Worm (Caenorhabditis elegans) whole organism, L2 larva: ENCODE data around the gene nspd-7.

Source experiments
- C34F6.9 ChIP-seq: fragments of 150-350 bp; optimal IDR thresholded peaks from 2 replicates; lab custom pipeline; 2014; ENCODE audit warnings: missing biosample characterization, missing genetic modification characterization
- R02D3.7 ChIP-seq: fragments of 150-350 bp; optimal IDR thresholded peaks from 2 replicates; lab custom pipeline; 2014; ENCODE audit warnings: missing biosample characterization, missing genetic modification characterization
- Y55F3AM.14 ChIP-seq: fragments of 200-800 bp; sonication (Bioruptor generic); optimal IDR thresholded peaks from 2 replicates; lab custom pipeline; 2018; ENCODE audit warnings: mild to moderate bottlenecking, missing genetic modification characterization, missing compliant biosample characterization
- ZK546.5 ChIP-seq: sonication (generic microtip); optimal IDR thresholded peaks from 2 replicates; lab custom pipeline; 2017; ENCODE audit warnings: missing biosample characterization, missing genetic modification characterization
- alr-1 ChIP-seq: fragments of 150-350 bp; optimal IDR thresholded peaks from 2 replicates; lab custom pipeline; 2014; ENCODE audit warnings: missing biosample characterization, missing genetic modification characterization
- aly-2 ChIP-seq: fragments of 150-350 bp; optimal IDR thresholded peaks from 2 replicates; lab custom pipeline; 2014; ENCODE audit warnings: missing biosample characterization, missing genetic modification characterization
- blmp-1 ChIP-seq: sonication (generic microtip); optimal IDR thresholded peaks from 2 replicates; lab custom pipeline; 2017; ENCODE audit warnings: missing genetic modification characterization, mild to moderate bottlenecking, missing compliant biosample characterization, antibody characterized with exemption, moderate library complexity; ENCODE audit not compliant: insufficient read depth
- ceh-16 ChIP-seq: fragments of 150-350 bp; optimal IDR thresholded peaks from 2 replicates; lab custom pipeline; 2014; ENCODE audit warnings: missing biosample characterization, missing genetic modification characterization
- crh-2 ChIP-seq: sonication (generic microtip); optimal IDR thresholded peaks from 2 replicates; lab custom pipeline; 2017; ENCODE audit warnings: missing biosample characterization, missing genetic modification characterization
- dmd-4 ChIP-seq: sonication (generic microtip); optimal IDR thresholded peaks from 2 replicates; lab custom pipeline; 2017; ENCODE audit warnings: missing biosample characterization, missing genetic modification characterization
- elt-1 ChIP-seq: fragments of 150-350 bp; optimal IDR thresholded peaks from 2 replicates; lab custom pipeline; 2014; ENCODE audit warnings: missing biosample characterization, missing genetic modification characterization
- fos-1 ChIP-seq: fragments of 150-350 bp; optimal IDR thresholded peaks from 2 replicates; lab custom pipeline; 2014; ENCODE audit warnings: missing biosample characterization, missing genetic modification characterization
- gmeb-1 ChIP-seq: fragments of 150-350 bp; optimal IDR thresholded peaks from 2 replicates; lab custom pipeline; 2014; ENCODE audit warnings: missing biosample characterization, missing genetic modification characterization
- lin-11 ChIP-seq: fragments of 150-350 bp; sonication (generic microtip); optimal IDR thresholded peaks from 2 replicates; lab custom pipeline; 2014; ENCODE audit warnings: missing biosample characterization, missing genetic modification characterization, inconsistent platforms, mixed read lengths
- lin-13 ChIP-seq: fragments of 150-350 bp; optimal IDR thresholded peaks from 2 replicates; lab custom pipeline; 2014; ENCODE audit warnings: missing biosample characterization, missing genetic modification reagents, missing genetic modification characterization
- lsy-2 ChIP-seq, 2 experiments: fragments of 150-350 bp in 1 of 2; sonication (generic microtip) in 1 of 2; optimal IDR thresholded peaks; 2 replicates each; lab custom pipeline; 2014 to 2017; ENCODE audit warnings: missing biosample characterization in 2 of 2, missing genetic modification characterization in 2 of 2
- mab-5 ChIP-seq: fragments of 150-350 bp; optimal IDR thresholded peaks from 2 replicates; lab custom pipeline; 2014; ENCODE audit warnings: missing biosample characterization, missing genetic modification characterization
- mbf-1 ChIP-seq: sonication (generic microtip); optimal IDR thresholded peaks from 2 replicates; lab custom pipeline; 2017; ENCODE audit warnings: missing biosample characterization, missing genetic modification characterization
- nhr-10 ChIP-seq: sonication (generic microtip); optimal IDR thresholded peaks from 2 replicates; lab custom pipeline; 2017; ENCODE audit warnings: missing biosample characterization, missing genetic modification characterization
- nhr-11 ChIP-seq: fragments of 150-350 bp; optimal IDR thresholded peaks from 2 replicates; lab custom pipeline; 2014; ENCODE audit warnings: missing biosample characterization, missing genetic modification characterization
- nhr-12 ChIP-seq: fragments of 150-350 bp; optimal IDR thresholded peaks from 2 replicates; lab custom pipeline; 2014; ENCODE audit warnings: missing biosample characterization, missing genetic modification characterization
- nhr-21 ChIP-seq: fragments of 150-350 bp; optimal IDR thresholded peaks from 2 replicates; lab custom pipeline; 2014; ENCODE audit warnings: missing biosample characterization, missing genetic modification characterization
- nhr-23 ChIP-seq: fragments of 150-350 bp; optimal IDR thresholded peaks from 2 replicates; lab custom pipeline; 2014; ENCODE audit warnings: missing biosample characterization, missing genetic modification reagents, missing genetic modification characterization
- peb-1 ChIP-seq: fragments of 150-350 bp; optimal IDR thresholded peaks from 2 replicates; lab custom pipeline; 2014; ENCODE audit warnings: missing biosample characterization, missing genetic modification characterization
- sem-4 ChIP-seq: fragments of 150-350 bp; optimal IDR thresholded peaks from 2 replicates; lab custom pipeline; 2014; ENCODE audit warnings: missing biosample characterization, missing genetic modification reagents, missing genetic modification characterization
- skn-1 ChIP-seq: sonication (generic microtip); optimal IDR thresholded peaks from 2 replicates; lab custom pipeline; 2017; ENCODE audit warnings: missing biosample characterization, missing genetic modification characterization
- sma-9 ChIP-seq, 2 experiments: fragments of 150-350 bp in 1 of 2; sonication (generic microtip) in 1 of 2; optimal IDR thresholded peaks; 2 replicates each; lab custom pipeline; 2014 to 2016; ENCODE audit warnings: missing genetic modification characterization in 2 of 2, mild to moderate bottlenecking in 1 of 2, missing biosample characterization in 1 of 2, missing compliant biosample characterization in 1 of 2, missing genetic modification reagents in 1 of 2, moderate library complexity in 1 of 2
- snpc-4 ChIP-seq: fragments of 150-350 bp; optimal IDR thresholded peaks from 2 replicates; lab custom pipeline; 2014; ENCODE audit warnings: missing biosample characterization, missing genetic modification characterization
- unc-39 ChIP-seq: fragments of 150-350 bp; optimal IDR thresholded peaks from 2 replicates; lab custom pipeline; 2014; ENCODE audit warnings: missing biosample characterization, missing genetic modification characterization
- unc-55 ChIP-seq: fragments of 150-350 bp; sonication (generic microtip); optimal IDR thresholded peaks from 3 replicates; lab custom pipeline; 2014; ENCODE audit warnings: missing biosample characterization, missing genetic modification reagents, missing genetic modification characterization
- zag-1 ChIP-seq: fragments of 150-350 bp; optimal IDR thresholded peaks from 2 replicates; lab custom pipeline; 2014; ENCODE audit warnings: missing biosample characterization, missing genetic modification characterization
- ztf-1 ChIP-seq: fragments of 200-800 bp; sonication (Bioruptor generic); conservative IDR thresholded peaks from 2 replicates; pipeline ENCODE4 v1.3.6; 2022; ENCODE audit warnings: missing genetic modification characterization, missing compliant biosample characterization
- ztf-4 ChIP-seq: fragments of 150-350 bp; optimal IDR thresholded peaks from 2 replicates; lab custom pipeline; 2014; ENCODE audit warnings: missing biosample characterization, missing genetic modification characterization

Gene nspd-7

DNA sequence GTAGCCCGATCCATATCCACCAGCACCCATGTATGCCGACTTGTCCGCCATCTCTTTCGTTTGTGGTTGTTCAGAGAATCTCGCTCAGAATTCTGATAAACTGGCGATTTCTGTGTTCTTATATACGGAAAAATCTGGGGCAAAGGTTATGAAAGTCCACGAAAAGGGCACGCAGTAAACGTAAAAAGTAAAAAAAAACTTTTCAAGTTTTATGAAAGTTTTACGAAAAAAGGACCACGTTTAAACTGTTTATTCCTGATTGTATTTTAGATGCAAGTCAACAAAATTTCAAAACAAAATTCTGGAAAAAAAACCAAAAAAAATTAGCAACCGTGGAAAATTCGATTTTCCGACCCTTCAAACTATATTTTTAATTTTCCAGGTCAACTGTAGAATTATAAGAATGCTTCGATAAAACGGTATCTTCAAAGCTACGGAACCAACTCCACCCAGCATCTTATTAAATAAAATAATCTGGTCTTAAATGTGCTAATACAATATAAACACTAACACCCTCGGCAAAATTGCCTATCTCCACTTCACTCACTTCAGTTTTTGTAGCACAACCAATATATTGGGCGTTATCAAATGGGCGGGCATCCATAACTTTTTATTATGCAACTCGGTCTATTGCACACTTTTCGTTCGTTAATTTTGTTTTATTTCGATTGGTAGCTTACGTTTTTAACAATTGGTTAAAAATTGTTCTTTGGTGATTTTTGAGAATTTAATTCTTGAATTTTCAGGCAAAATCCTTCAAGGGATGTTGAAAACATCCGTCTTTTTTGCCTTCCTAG, at the start of gene nspd-7, which contains the start of gene Y43C5A.2:
nspd-7 (minus strand) TSS at position 51 of the 797 bp plus-strand sequence.
Y43C5A.2 (plus strand) TSS at position 747 of the 797 bp plus-strand sequence.
- no peak for TF ChIP-seq Y55F3AM.14 (GFP tag; lab: Kevin White, UChicago)
- TF ChIP-seq crh-2 (tag; lab: Kevin White, UChicago), result peak; percentile 9

DNA sequence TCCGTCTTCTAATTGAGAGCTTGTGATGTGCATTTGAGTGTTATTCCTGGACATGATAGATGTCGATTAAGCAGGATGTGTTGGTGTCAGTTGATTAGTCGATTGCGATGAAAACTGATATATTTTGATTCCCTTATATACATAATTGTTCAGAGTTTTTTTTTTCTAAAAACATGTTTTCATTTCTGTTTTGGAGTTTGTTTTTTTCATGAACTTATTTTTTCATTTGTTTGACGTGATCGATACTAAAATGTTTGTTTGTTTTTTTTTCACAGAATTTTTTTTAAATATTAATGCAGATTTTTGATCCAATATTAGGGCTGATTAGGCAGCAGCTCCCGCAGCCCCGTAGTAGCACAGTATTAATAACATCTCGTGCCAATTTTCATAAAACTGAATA, 49.2 kb upstream of the nspd-7 start, which contains the start of gene R09E10.2:
R09E10.2 (minus strand) TSS at position 101 of the 400 bp plus-strand sequence.
- TF ChIP-seq nhr-23 (tag; lab: Kevin White, UChicago) (no peak), sem-4 (no peak), C34F6.9 (tag; lab: Kevin White, UChicago) (no peak), lin-13 (no peak), nhr-10 (no peak), blmp-1 (tag; lab: Kevin White, UChicago) (no peak), nhr-21 (tag; lab: Kevin White, UChicago) (no peak), ztf-1 (no peak), fos-1 (tag; lab: Kevin White, UChicago) (no peak), crh-2 (tag; lab: Kevin White, UChicago) (no peak)

DNA sequence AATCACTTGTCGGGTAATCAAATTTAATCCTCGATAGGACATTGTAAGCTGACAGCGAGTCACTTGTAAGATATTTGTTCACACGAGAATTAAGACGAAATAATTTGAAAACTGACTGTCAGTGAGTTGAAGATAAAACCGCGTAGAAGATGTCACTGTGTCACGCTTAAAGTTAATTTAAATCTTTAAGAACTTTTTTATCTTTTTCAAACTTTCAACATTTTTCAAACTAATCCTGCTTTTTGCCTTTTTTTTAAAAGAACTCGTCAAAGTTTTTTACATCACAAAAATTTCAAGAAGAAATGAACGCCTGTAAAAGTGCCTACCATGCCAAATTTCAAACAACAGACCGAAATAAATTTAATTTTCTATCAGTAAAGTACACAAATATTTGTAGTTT, 44.6 kb upstream of the nspd-7 start, which contains the start of gene acs-18:
acs-18 (minus strand) TSS at position 101 of the 400 bp plus-strand sequence.
- TF ChIP-seq nhr-23 (tag; lab: Kevin White, UChicago) (no peak), crh-2 (tag; lab: Kevin White, UChicago) (no peak), unc-39 (tag; lab: Kevin White, UChicago) (no peak), ceh-16 (tag; lab: Kevin White, UChicago) (no peak), Y55F3AM.14 (GFP tag; lab: Kevin White, UChicago) (no peak), aly-2 (tag; lab: Kevin White, UChicago) (no peak), nhr-21 (tag; lab: Kevin White, UChicago) (no peak), zag-1 (tag; lab: Kevin White, UChicago) (no peak), C34F6.9 (tag; lab: Kevin White, UChicago) (no peak), sma-9 (GFP tag; optimal IDR thresholded peaks at IDR 0.05; lab: Kevin White, UChicago) (no peak), sma-9 (tag; optimal IDR thresholded peaks at IDR 0.05; lab: Kevin White, UChicago) (no peak), dmd-4 (tag; lab: Kevin White, UChicago) (no peak), lsy-2 (tag; optimal IDR thresholded peaks at IDR 0.05; lab: Kevin White, UChicago) (no peak), blmp-1 (tag; lab: Kevin White, UChicago) (no peak), mab-5 (no peak), snpc-4 (no peak), nhr-12 (tag; lab: Kevin White, UChicago) (no peak)

DNA sequence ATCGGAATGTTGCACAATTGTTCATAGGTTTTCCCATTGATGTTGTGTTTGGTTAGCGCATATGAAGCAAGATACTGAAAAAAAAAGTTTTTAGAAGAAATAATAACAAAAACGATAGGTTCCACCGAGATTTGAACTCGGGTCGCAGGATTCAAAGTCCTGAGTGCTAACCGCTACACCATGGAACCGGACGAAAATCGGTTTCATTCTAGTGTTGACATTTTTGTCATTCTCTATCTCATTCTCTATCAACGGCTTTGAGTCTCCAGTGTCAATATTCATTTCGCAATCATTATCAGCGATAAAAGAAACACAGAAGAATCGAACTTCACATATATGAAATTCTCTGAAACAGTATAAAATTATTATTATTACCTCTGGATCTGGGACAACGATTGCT, 42.1 kb upstream of the nspd-7 start:
- TF ChIP-seq snpc-4, result no peak
- TF ChIP-seq nhr-10, result no peak
- TF ChIP-seq ZK546.5 (tag; lab: Kevin White, UChicago), result no peak
- no peak for TF ChIP-seq gmeb-1 (tag; lab: Kevin White, UChicago)
- no peak for TF ChIP-seq alr-1 (tag; lab: Kevin White, UChicago)
- no peak for TF ChIP-seq mab-5
- TF ChIP-seq elt-1, result no peak
- no peak for TF ChIP-seq skn-1 (tag; lab: Kevin White, UChicago)
- TF ChIP-seq ztf-1, result no peak
- no peak for TF ChIP-seq unc-55
- TF ChIP-seq ztf-4 (tag; lab: Kevin White, UChicago), result no peak
- TF ChIP-seq R02D3.7 (tag; lab: Kevin White, UChicago), result no peak
- no peak for TF ChIP-seq peb-1 (tag; lab: Kevin White, UChicago)
- TF ChIP-seq, all 48 proteins: peak for 0

DNA sequence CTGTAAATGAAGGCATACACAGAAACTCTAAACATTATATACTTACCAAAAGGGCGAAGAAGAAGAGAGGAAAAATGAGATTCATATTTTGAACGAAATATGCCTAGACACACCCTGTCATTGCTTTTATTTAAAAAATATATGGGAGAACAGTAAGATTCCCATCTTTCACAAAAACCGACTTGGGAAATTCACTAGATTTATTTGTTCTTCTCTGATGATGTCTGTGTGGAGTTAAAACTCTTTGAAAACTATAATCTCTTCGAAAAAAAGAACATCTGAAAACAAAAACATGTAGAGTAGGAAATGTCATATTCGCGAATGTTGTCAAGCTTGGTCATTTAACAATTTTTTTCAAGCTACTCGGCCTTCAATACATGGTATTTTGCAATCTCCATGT, 41.3 kb upstream of the nspd-7 start, which contains the start of gene R09E10.8:
R09E10.8 (minus strand) TSS at position 101 of the 400 bp plus-strand sequence.
- no peak for TF ChIP-seq zag-1 (tag; lab: Kevin White, UChicago)
- no peak for TF ChIP-seq nhr-11
- no peak for TF ChIP-seq lin-11 (tag; lab: Kevin White, UChicago)
- no peak for TF ChIP-seq blmp-1 (tag; lab: Kevin White, UChicago)
- TF ChIP-seq mbf-1 (tag; lab: Kevin White, UChicago), result no peak
- no peak for TF ChIP-seq C34F6.9 (tag; lab: Kevin White, UChicago)
- TF ChIP-seq, all 48 proteins: peak for 0
